Fruit fly (Drosophila melanogaster) whole organism, embryonic: ENCODE data around the gene CG31098.

Experiments used
- CG10654 ChIP-seq: fragments of 200-800 bp; sonication (Bioruptor generic); optimal IDR thresholded peaks from 2 replicates; lab custom pipeline; 2016; ENCODE audit warnings: missing biosample characterization, missing genetic modification characterization
- CG11723 ChIP-seq: fragments of 200-800 bp; sonication (Bioruptor generic); optimal IDR thresholded peaks from 2 replicates; lab custom pipeline; 2017; ENCODE audit warnings: missing biosample characterization, mild to moderate bottlenecking, missing genetic modification characterization
- CG12299 ChIP-seq: fragments of 200-800 bp; sonication (Bioruptor generic); optimal IDR thresholded peaks from 2 replicates; lab custom pipeline; 2018; ENCODE audit warnings: missing biosample characterization, mild to moderate bottlenecking, missing genetic modification characterization
- CG12659 ChIP-seq: fragments of 200-800 bp; sonication (Bioruptor generic); optimal IDR thresholded peaks from 3 replicates; lab custom pipeline; 2017; ENCODE audit warnings: mild to moderate bottlenecking, missing biosample characterization, missing genetic modification reagents, missing genetic modification characterization
- CG13296 ChIP-seq: fragments of 200-800 bp; sonication (Bioruptor generic); optimal IDR thresholded peaks from 3 replicates; lab custom pipeline; 2018; ENCODE audit warnings: missing biosample characterization, mild to moderate bottlenecking, missing genetic modification characterization
- CG14667 ChIP-seq: fragments of 200-800 bp; sonication (Bioruptor generic); IDR thresholded peaks from 2 replicates; pipeline ENCODE4 v1.3.6; 2022; ENCODE audit warnings: missing biosample characterization, missing genetic modification characterization
- CG14710 ChIP-seq: fragments of 200-800 bp; sonication (Bioruptor generic); optimal IDR thresholded peaks from 3 replicates; lab custom pipeline; 2019; ENCODE audit warnings: missing biosample characterization, mild to moderate bottlenecking, missing genetic modification characterization, moderate library complexity
- CG15601 ChIP-seq: fragments of 200-800 bp; sonication (Bioruptor generic); optimal IDR thresholded peaks from 3 replicates; lab custom pipeline; 2019; ENCODE audit warnings: missing biosample characterization, mild to moderate bottlenecking, missing genetic modification characterization, moderate library complexity
- CG15696 ChIP-seq: fragments of 200-800 bp; sonication (Bioruptor generic); optimal IDR thresholded peaks from 2 replicates; lab custom pipeline; 2019; ENCODE audit warnings: missing biosample characterization, mild to moderate bottlenecking, missing genetic modification characterization, moderate library complexity
- CG16815 ChIP-seq: fragments of 200-800 bp; sonication (Bioruptor generic); optimal IDR thresholded peaks from 3 replicates; lab custom pipeline; 2017; ENCODE audit warnings: missing biosample characterization, mild to moderate bottlenecking, missing genetic modification characterization
- CG18011 ChIP-seq: fragments of 200-800 bp; sonication (Bioruptor generic); optimal IDR thresholded peaks from 2 replicates; lab custom pipeline; 2017; ENCODE audit warnings: missing biosample characterization, missing genetic modification characterization, mild to moderate bottlenecking, moderate library complexity, missing genotype
- CG2129 ChIP-seq: fragments of 200-800 bp; sonication (Bioruptor generic); IDR thresholded peaks from 2 replicates; pipeline ENCODE4 v1.3.6; 2022; ENCODE audit warnings: missing biosample characterization, missing genetic modification characterization; ENCODE audit not compliant: partially characterized antibody
- CG2199 ChIP-seq: fragments of 200-800 bp; sonication (Bioruptor generic); IDR thresholded peaks from 3 replicates; pipeline ENCODE4 v1.3.6; 2022; ENCODE audit warnings: missing biosample characterization, missing genetic modification characterization
- CG6791 ChIP-seq: fragments of 200-800 bp; sonication (Bioruptor generic); IDR thresholded peaks from 3 replicates; pipeline ENCODE4 v1.3.6; 2022; ENCODE audit warnings: missing biosample characterization, missing genetic modification characterization; ENCODE audit not compliant: partially characterized antibody
- CG7963 ChIP-seq: fragments of 200-800 bp; sonication (Bioruptor generic); IDR thresholded peaks from 3 replicates; pipeline ENCODE4 v1.3.6; 2022; ENCODE audit warnings: missing biosample characterization, missing genetic modification characterization; ENCODE audit not compliant: partially characterized antibody
- CG8924 ChIP-seq: fragments of 200-800 bp; optimal IDR thresholded peaks from 3 replicates; lab custom pipeline; 2019; ENCODE audit warnings: missing biosample characterization, mild to moderate bottlenecking, missing genetic modification characterization, moderate library complexity
- Chrac-16 ChIP-seq: fragments of 200-800 bp; sonication (Bioruptor generic); optimal IDR thresholded peaks from 3 replicates; lab custom pipeline; 2016; ENCODE audit warnings: missing biosample characterization, missing genetic modification characterization
- D19A ChIP-seq: fragments of 200-800 bp; optimal IDR thresholded peaks from 3 replicates; lab custom pipeline; 2019; ENCODE audit warnings: missing biosample characterization, mild to moderate bottlenecking, missing genetic modification characterization, moderate library complexity
- Dip3 ChIP-seq: fragments of 200-800 bp; sonication (Bioruptor generic); optimal IDR thresholded peaks from 3 replicates; lab custom pipeline; 2016; ENCODE audit warnings: missing biosample characterization, missing genetic modification characterization
- ERR ChIP-seq: fragments of 200-800 bp; sonication (Bioruptor generic); optimal IDR thresholded peaks from 2 replicates; lab custom pipeline; 2016; ENCODE audit warnings: missing biosample characterization, missing genetic modification characterization
- Eip74EF ChIP-seq, 2 experiments: fragments of 200-800 bp in 1 of 2; fragments of >200 bp in 1 of 2; sonication (Bioruptor generic) in 1 of 2; optimal IDR thresholded peaks; 2 replicates each; lab custom pipeline; 2017 to 2019; ENCODE audit warnings: missing biosample characterization in 2 of 2, missing genetic modification characterization in 2 of 2, mild to moderate bottlenecking in 1 of 2, moderate library complexity in 1 of 2
- HLHmδ ChIP-seq: fragments of 200-800 bp; sonication (Bioruptor generic); optimal IDR thresholded peaks from 2 replicates; lab custom pipeline; 2018; ENCODE audit warnings: missing biosample characterization, mild to moderate bottlenecking, missing genetic modification characterization, moderate library complexity
- HmgD ChIP-seq: fragments of 200-800 bp; sonication (Bioruptor generic); optimal IDR thresholded peaks from 3 replicates; lab custom pipeline; 2016; ENCODE audit warnings: missing biosample characterization, missing genetic modification characterization
- Hmr ChIP-seq: fragments of 200-800 bp; sonication (Bioruptor generic); optimal IDR thresholded peaks from 3 replicates; lab custom pipeline; 2017; ENCODE audit warnings: mild to moderate bottlenecking, missing biosample characterization, missing genetic modification reagents, missing genetic modification characterization
- Opbp ChIP-seq: fragments of 200-800 bp; sonication (Bioruptor generic); IDR thresholded peaks from 3 replicates; pipeline ENCODE4 v1.3.6; 2022; ENCODE audit warnings: missing biosample characterization, missing genetic modification characterization; ENCODE audit not compliant: partially characterized antibody
- Sox102F ChIP-seq: fragments of 200-800 bp; sonication (Bioruptor generic); optimal IDR thresholded peaks from 2 replicates; lab custom pipeline; 2018; ENCODE audit warnings: missing biosample characterization, mild to moderate bottlenecking, missing genetic modification characterization, moderate library complexity
- Ssrp ChIP-seq: fragments of 200-800 bp; sonication (Bioruptor generic); optimal IDR thresholded peaks from 2 replicates; lab custom pipeline; 2018; ENCODE audit warnings: missing biosample characterization, mild to moderate bottlenecking, missing genetic modification characterization, moderate library complexity
- ac ChIP-seq: fragments of 200-800 bp; sonication (Bioruptor generic); optimal IDR thresholded peaks from 3 replicates; lab custom pipeline; 2017; ENCODE audit warnings: missing biosample characterization, mild to moderate bottlenecking, missing genetic modification characterization
- cas ChIP-seq: fragments of 200-800 bp; sonication (Bioruptor generic); IDR thresholded peaks from 2 replicates; pipeline ENCODE4 v1.3.6; 2022; ENCODE audit warnings: missing biosample characterization, missing genetic modification characterization
- crol ChIP-seq: fragments of 200-800 bp; sonication (Bioruptor generic); IDR thresholded peaks from 2 replicates; pipeline ENCODE4 v1.3.6; 2022; ENCODE audit warnings: missing biosample characterization, missing genetic modification characterization
- emc ChIP-seq: fragments of 200-800 bp; sonication (Bioruptor generic); optimal IDR thresholded peaks from 2 replicates; lab custom pipeline; 2016; ENCODE audit warnings: missing biosample characterization, missing genetic modification characterization
- fd3F ChIP-seq: fragments of 200-800 bp; sonication (Bioruptor generic); optimal IDR thresholded peaks from 2 replicates; lab custom pipeline; 2018; ENCODE audit warnings: missing biosample characterization, mild to moderate bottlenecking, missing genetic modification characterization, moderate library complexity
- gfzf ChIP-seq: fragments of 200-800 bp; sonication (Bioruptor generic); optimal IDR thresholded peaks from 2 replicates; lab custom pipeline; 2016; ENCODE audit warnings: missing biosample characterization, mild to moderate bottlenecking, missing genetic modification characterization, moderate library complexity
- gsb-n ChIP-seq: fragments of 200-800 bp; sonication (Bioruptor generic); optimal IDR thresholded peaks from 3 replicates; lab custom pipeline; 2018; ENCODE audit warnings: missing biosample characterization, mild to moderate bottlenecking, missing genetic modification characterization
- ind ChIP-seq: fragments of 200-800 bp; sonication (Bioruptor generic); optimal IDR thresholded peaks from 3 replicates; lab custom pipeline; 2016; ENCODE audit warnings: missing biosample characterization, missing genetic modification characterization
- inv ChIP-seq: fragments of 200-800 bp; sonication (Bioruptor generic); IDR thresholded peaks from 2 replicates; pipeline ENCODE4 v1.3.6; 2022; ENCODE audit warnings: missing biosample characterization, missing genetic modification characterization; ENCODE audit not compliant: partially characterized antibody
- lov ChIP-seq, 2 experiments: fragments of 200-800 bp in 1 of 2; fragments of >200 bp in 1 of 2; sonication (Bioruptor generic) in 1 of 2; IDR thresholded peaks in 1 of 2; optimal IDR thresholded peaks in 1 of 2; 2 replicates in 1 of 2; 3 replicates in 1 of 2; pipeline versions ENCODE4 v1.3.6 to Lab custom; 2017 to 2022; ENCODE audit warnings: missing biosample characterization in 1 of 2, missing genetic modification characterization in 1 of 2
- mirr ChIP-seq: fragments of 200-800 bp; sonication (Bioruptor generic); optimal IDR thresholded peaks from 3 replicates; lab custom pipeline; 2018; ENCODE audit warnings: missing biosample characterization, mild to moderate bottlenecking, missing genetic modification characterization
- nmo ChIP-seq: fragments of 200-800 bp; sonication (Bioruptor generic); optimal IDR thresholded peaks from 2 replicates; lab custom pipeline; 2018; ENCODE audit warnings: missing biosample characterization, mild to moderate bottlenecking, missing genetic modification characterization, moderate library complexity
- org-1 ChIP-seq: fragments of 200-800 bp; sonication (Bioruptor generic); optimal IDR thresholded peaks from 2 replicates; lab custom pipeline; 2017; ENCODE audit warnings: missing biosample characterization, missing genetic modification characterization
- pros ChIP-seq: fragments of 200-800 bp; sonication (Bioruptor generic); optimal IDR thresholded peaks from 3 replicates; lab custom pipeline; 2019; ENCODE audit warnings: missing biosample characterization, mild to moderate bottlenecking, missing genetic modification characterization, moderate library complexity
- ranshi ChIP-seq: fragments of 200-800 bp; sonication (Bioruptor generic); IDR thresholded peaks from 2 replicates; pipeline ENCODE4 v1.3.6; 2022; ENCODE audit warnings: missing biosample characterization, missing genetic modification characterization
- repo ChIP-seq: fragments of 200-800 bp; sonication (Bioruptor generic); optimal IDR thresholded peaks from 2 replicates; lab custom pipeline; 2016; ENCODE audit warnings: missing biosample characterization, missing genetic modification characterization
- sd ChIP-seq: fragments of 200-800 bp; sonication (Bioruptor generic); optimal IDR thresholded peaks from 3 replicates; lab custom pipeline; 2018; ENCODE audit warnings: missing biosample characterization, mild to moderate bottlenecking, missing genetic modification characterization, moderate library complexity
- sisA ChIP-seq: fragments of 200-800 bp; sonication (Bioruptor generic); IDR thresholded peaks from 2 replicates; pipeline ENCODE4 v1.3.6; 2022; ENCODE audit warnings: missing biosample characterization, missing genetic modification characterization
- tgo ChIP-seq: fragments of 200-800 bp; sonication (Bioruptor generic); IDR thresholded peaks from 3 replicates; pipeline ENCODE4 v1.3.6; 2022; ENCODE audit warnings: missing biosample characterization, missing genetic modification characterization
- vfl ChIP-seq: fragments of 200-800 bp; sonication (Bioruptor generic); optimal IDR thresholded peaks from 2 replicates; lab custom pipeline; 2016; ENCODE audit warnings: missing biosample characterization, missing genetic modification characterization
- vvl ChIP-seq: fragments of 200-800 bp; sonication (Bioruptor generic); IDR thresholded peaks from 2 replicates; pipeline ENCODE4 v1.3.6; 2022; ENCODE audit warnings: missing biosample characterization, missing genetic modification characterization

Gene CG31098

DNA sequence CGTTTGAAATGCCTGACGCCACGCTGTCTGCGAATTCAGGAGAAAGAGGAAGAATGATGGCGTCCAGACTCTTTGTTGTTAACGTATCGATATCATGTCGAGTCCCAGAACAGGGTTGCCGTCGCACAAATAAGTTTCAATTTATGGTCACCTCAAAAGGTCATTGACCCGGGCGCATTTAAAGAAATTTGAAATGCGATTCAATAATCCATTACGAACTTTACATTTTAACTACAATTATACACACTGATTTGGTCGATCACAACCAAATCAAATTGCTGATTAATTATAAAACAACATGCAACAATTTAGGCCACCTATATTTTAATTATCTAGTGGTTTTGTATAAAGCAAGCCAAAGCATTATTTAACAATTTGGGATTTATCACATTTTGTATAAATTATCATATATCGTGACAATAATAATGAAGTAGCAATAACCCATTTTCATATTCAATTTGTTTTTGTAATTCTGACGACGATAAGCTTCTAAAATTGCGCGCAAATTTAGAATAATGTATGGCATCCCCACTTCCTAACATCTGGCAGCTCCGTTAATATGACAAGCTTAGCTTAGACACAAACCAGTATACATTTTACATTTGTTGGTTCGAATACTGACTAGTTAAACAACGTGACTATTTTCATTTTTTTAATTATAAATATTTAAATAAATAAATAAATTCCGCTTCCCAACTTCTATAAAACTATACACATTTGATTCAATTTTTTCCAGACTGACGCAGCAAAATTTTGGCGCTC is 47.5 kb downstream of the CG31098 start, which contains the start of gene bam (continued):
- TF ChIP-seq gfzf (GFP tag; lab: Kevin White, UChicago) (peak; percentile 41), nmo (GFP tag; lab: Kevin White, UChicago) (peak; percentile 40), vfl (no peak), CG10654 (GFP tag; lab: Kevin White, UChicago) (no peak), org-1 (GFP tag; lab: Kevin White, UChicago) (no peak), CG6791 (GFP tag; lab: Robert Waterston, UW) (0 out of 3 replicates have a peak, but pooled peaks have one; percentile 47), CG18011 (GFP tag; lab: Kevin White, UChicago) (no peak), lov (optimal IDR thresholded peaks at IDR 0.05; lab: Kevin White, UChicago) (no peak), lov (GFP tag; IDR thresholded peaks at IDR 0.05; lab: Robert Waterston, UW) (no peak), Ssrp (peak; percentile 34), ac (no peak), ERR (GFP tag; lab: Kevin White, UChicago) (no peak), gsb-n (peak; percentile 10), inv (GFP tag; lab: Robert Waterston, UW) (no peak), sd (peak; percentile 52), CG2129 (GFP tag; lab: Robert Waterston, UW) (no peak), CG15696 (tag; lab: Kevin White, UChicago) (peak; percentile 7), Hmr (peak; percentile 59), CG14667 (GFP tag; lab: Robert Waterston, UW) (no peak), fd3F (GFP tag; lab: Kevin White, UChicago) (no peak), CG12659 (GFP tag; lab: Kevin White, UChicago) (peak; percentile 37), Sox102F (GFP tag; lab: Kevin White, UChicago) (no peak), vvl (no peak), Chrac-16 (GFP tag; lab: Kevin White, UChicago) (no peak), pros (no peak), ind (GFP tag; lab: Kevin White, UChicago) (no peak), CG15601 (tag; lab: Kevin White, UChicago) (peak; percentile 22), emc (GFP tag; lab: Kevin White, UChicago) (no peak), CG16815 (GFP tag; lab: Kevin White, UChicago) (no peak), CG12299 (tag; lab: Kevin White, UChicago) (no peak), Dip3 (GFP tag; lab: Kevin White, UChicago) (no peak), cas (GFP tag; lab: Robert Waterston, UW) (no peak), mirr (no peak), crol (GFP tag; lab: Robert Waterston, UW) (no peak), HmgD (GFP tag; lab: Kevin White, UChicago) (no peak), Eip74EF (GFP tag; optimal IDR thresholded peaks at IDR 0.05; lab: Kevin White, UChicago) (no peak), CG2199 (GFP tag; lab: Robert Waterston, UW) (peak; percentile 59; the same call in 2 of the 3 replicates), CG8924 (tag; lab: Kevin White, UChicago) (peak; percentile 4), HLHmδ (no peak), CG7963 (GFP tag; lab: Robert Waterston, UW) (no peak), CG13296 (no peak), CG11723 (GFP tag; lab: Kevin White, UChicago) (no peak), ranshi (GFP tag; lab: Robert Waterston, UW) (no peak), CG14710 (tag; lab: Kevin White, UChicago) (peak; percentile 45), Opbp (GFP tag; lab: Robert Waterston, UW) (0 out of 3 replicates have a peak, but pooled peaks have one; percentile 31), repo (GFP tag; lab: Kevin White, UChicago) (no peak), sisA (GFP tag; lab: Robert Waterston, UW) (no peak), D19A (tag; lab: Kevin White, UChicago) (no peak), tgo (GFP tag; lab: Robert Waterston, UW) (no peak)
